Fruit fly (Drosophila melanogaster) whole organism, embryonic: ENCODE measurements around the gene CG32073.

Source experiments
- B-H2 ChIP-seq: fragments of 200-800 bp; sonication (Bioruptor generic); optimal IDR thresholded peaks from 2 replicates; lab custom pipeline; 2018; ENCODE audit warnings: missing biosample characterization, mild to moderate bottlenecking, missing genetic modification characterization
- BtbVII ChIP-seq: fragments of 200-800 bp; sonication (Bioruptor generic); optimal IDR thresholded peaks from 3 replicates; lab custom pipeline; 2017; ENCODE audit warnings: missing biosample characterization, mild to moderate bottlenecking, missing genetic modification characterization
- CG10209 ChIP-seq: fragments of 200-800 bp; sonication (Bioruptor generic); optimal IDR thresholded peaks from 3 replicates; lab custom pipeline; 2017; ENCODE audit warnings: missing biosample characterization, mild to moderate bottlenecking, missing genetic modification characterization, missing genetic modification reagents
- CG12071 ChIP-seq: fragments of 200-800 bp; sonication (Bioruptor generic); optimal IDR thresholded peaks from 3 replicates; lab custom pipeline; 2018; ENCODE audit warnings: missing biosample characterization, mild to moderate bottlenecking, missing genetic modification characterization
- CG1233 ChIP-seq: fragments of 200-800 bp; sonication (Bioruptor generic); optimal IDR thresholded peaks from 4 replicates; lab custom pipeline; 2018; ENCODE audit warnings: missing biosample characterization, mild to moderate bottlenecking, missing genetic modification characterization
- CG14710 ChIP-seq: fragments of 200-800 bp; sonication (Bioruptor generic); optimal IDR thresholded peaks from 3 replicates; lab custom pipeline; 2019; ENCODE audit warnings: missing biosample characterization, mild to moderate bottlenecking, missing genetic modification characterization, moderate library complexity
- CG1792 ChIP-seq: fragments of 200-800 bp; sonication (Bioruptor generic); optimal IDR thresholded peaks from 2 replicates; lab custom pipeline; 2016; ENCODE audit warnings: missing biosample characterization, missing genetic modification characterization
- CG2120 ChIP-seq: fragments of 200-800 bp; sonication (Bioruptor generic); optimal IDR thresholded peaks from 3 replicates; lab custom pipeline; 2016; ENCODE audit warnings: missing biosample characterization, missing genetic modification characterization
- CG30020 ChIP-seq: fragments of 200-800 bp; optimal IDR thresholded peaks from 2 replicates; lab custom pipeline; 2019; ENCODE audit warnings: missing biosample characterization, mild to moderate bottlenecking, missing genetic modification characterization, moderate library complexity
- CG32532 ChIP-seq: fragments of 200-800 bp; sonication (Bioruptor generic); IDR thresholded peaks from 2 replicates; pipeline ENCODE4 v1.3.6; 2022; ENCODE audit warnings: missing biosample characterization, missing genetic modification characterization
- CG43689 ChIP-seq: fragments of 200-800 bp; sonication (Bioruptor generic); IDR thresholded peaks from 2 replicates; pipeline ENCODE4 v1.3.6; 2022; ENCODE audit warnings: missing biosample characterization, missing genetic modification characterization
- CG5180 ChIP-seq: fragments of 200-800 bp; sonication (Bioruptor generic); optimal IDR thresholded peaks from 3 replicates; lab custom pipeline; 2017; ENCODE audit warnings: missing biosample characterization, missing genetic modification characterization, mild to moderate bottlenecking, moderate library complexity, missing genetic modification reagents
- CG6683 ChIP-seq: fragments of 200-800 bp; sonication (Bioruptor generic); optimal IDR thresholded peaks from 2 replicates; lab custom pipeline; 2017; ENCODE audit warnings: missing biosample characterization, mild to moderate bottlenecking, missing genetic modification characterization, missing genetic modification reagents
- CG6791 ChIP-seq: fragments of 200-800 bp; sonication (Bioruptor generic); IDR thresholded peaks from 3 replicates; pipeline ENCODE4 v1.3.6; 2022; ENCODE audit warnings: missing biosample characterization, missing genetic modification characterization; ENCODE audit not compliant: partially characterized antibody
- CG8089 ChIP-seq: fragments of 200-800 bp; sonication (Bioruptor generic); optimal IDR thresholded peaks from 3 replicates; lab custom pipeline; 2016; ENCODE audit warnings: missing biosample characterization, missing genetic modification characterization
- CG8944 ChIP-seq: fragments of 200-800 bp; sonication (Bioruptor generic); optimal IDR thresholded peaks from 3 replicates; lab custom pipeline; 2016; ENCODE audit warnings: missing biosample characterization, missing genetic modification characterization
- CG9727 ChIP-seq: fragments of 200-800 bp; sonication (Bioruptor generic); optimal IDR thresholded peaks from 3 replicates; lab custom pipeline; 2017; ENCODE audit warnings: missing biosample characterization, mild to moderate bottlenecking, missing genetic modification characterization
- CG9817 ChIP-seq: fragments of 200-800 bp; sonication (Bioruptor generic); optimal IDR thresholded peaks from 2 replicates; lab custom pipeline; 2018; ENCODE audit warnings: missing biosample characterization, mild to moderate bottlenecking, missing genetic modification characterization, moderate library complexity
- Camta ChIP-seq: fragments of 200-800 bp; sonication (Bioruptor generic); optimal IDR thresholded peaks from 2 replicates; lab custom pipeline; 2016; ENCODE audit warnings: missing biosample characterization, missing genetic modification characterization
- D19B ChIP-seq: fragments of 200-800 bp; sonication (Bioruptor generic); optimal IDR thresholded peaks from 2 replicates; lab custom pipeline; 2017; ENCODE audit warnings: missing biosample characterization, mild to moderate bottlenecking, missing genetic modification characterization
- Dbx ChIP-seq: fragments of 200-800 bp; sonication (Bioruptor generic); IDR thresholded peaks from 3 replicates; pipeline ENCODE4 v1.3.6; 2022; ENCODE audit warnings: missing biosample characterization, missing genetic modification characterization
- Deaf1 ChIP-seq: fragments of 200-800 bp; optimal IDR thresholded peaks from 3 replicates; lab custom pipeline; 2019; ENCODE audit warnings: missing biosample characterization, mild to moderate bottlenecking, missing genetic modification characterization, moderate library complexity
- Dek ChIP-seq: fragments of 200-800 bp; sonication (Bioruptor generic); optimal IDR thresholded peaks from 3 replicates; lab custom pipeline; 2019; ENCODE audit warnings: missing biosample characterization, mild to moderate bottlenecking, missing genetic modification characterization, moderate library complexity
- Dip2 ChIP-seq: fragments of 200-800 bp; sonication (Bioruptor generic); IDR thresholded peaks from 2 replicates; pipeline ENCODE4 v1.3.6; 2022; ENCODE audit warnings: missing biosample characterization, missing genetic modification characterization
- Kr ChIP-seq: fragments of 200-800 bp; sonication (Bioruptor generic); optimal IDR thresholded peaks from 2 replicates; lab custom pipeline; 2017; ENCODE audit warnings: missing biosample characterization, mild to moderate bottlenecking, missing genetic modification characterization
- Lim3 ChIP-seq: fragments of 200-800 bp; sonication (Bioruptor generic); IDR thresholded peaks from 2 replicates; pipeline ENCODE4 v1.3.6; 2022; ENCODE audit warnings: missing biosample characterization, missing genetic modification characterization
- MBD-R2 ChIP-seq: fragments of 200-800 bp; sonication (Bioruptor generic); IDR thresholded peaks from 2 replicates; pipeline ENCODE4 v1.3.6; 2022; ENCODE audit warnings: missing biosample characterization, missing genetic modification characterization
- Nf-YB ChIP-seq: fragments of 200-800 bp; sonication (Bioruptor generic); optimal IDR thresholded peaks from 3 replicates; lab custom pipeline; 2019; ENCODE audit warnings: missing biosample characterization, mild to moderate bottlenecking, missing genetic modification characterization, moderate library complexity
- Nf-YC ChIP-seq: fragments of 200-800 bp; optimal IDR thresholded peaks from 3 replicates; lab custom pipeline; 2019; ENCODE audit warnings: missing biosample characterization, mild to moderate bottlenecking, missing genetic modification characterization, moderate library complexity
- PHDP ChIP-seq: fragments of 200-800 bp; sonication (Bioruptor generic); optimal IDR thresholded peaks from 3 replicates; lab custom pipeline; 2018; ENCODE audit warnings: missing biosample characterization, mild to moderate bottlenecking, missing genetic modification characterization, moderate library complexity
- Stat92E ChIP-seq, 3 experiments: fragments of >200 bp in 2 of 3; fragments of 200-800 bp in 1 of 3; sonication (Bioruptor generic) in 1 of 3; optimal IDR thresholded peaks; 2 replicates each; lab custom pipeline; 2017 to 2019; ENCODE audit warnings: missing biosample characterization in 3 of 3, missing genetic modification characterization in 3 of 3, mild to moderate bottlenecking in 1 of 3, moderate library complexity in 1 of 3
- amos ChIP-seq: fragments of 200-800 bp; sonication (Bioruptor generic); IDR thresholded peaks from 2 replicates; pipeline ENCODE4 v1.3.6; 2022; ENCODE audit warnings: missing biosample characterization, missing genetic modification characterization; ENCODE audit not compliant: partially characterized antibody
- corto ChIP-seq: fragments of 200-800 bp; sonication (Bioruptor generic); optimal IDR thresholded peaks from 2 replicates; lab custom pipeline; 2016; ENCODE audit warnings: missing biosample characterization, mild to moderate bottlenecking, missing genetic modification characterization, moderate library complexity
- dm ChIP-seq: fragments of 200-800 bp; sonication (Bioruptor generic); optimal IDR thresholded peaks from 3 replicates; lab custom pipeline; 2016; ENCODE audit warnings: missing biosample characterization, missing genetic modification characterization
- dmrt11E ChIP-seq: fragments of 200-800 bp; sonication (Bioruptor generic); optimal IDR thresholded peaks from 3 replicates; lab custom pipeline; 2018; ENCODE audit warnings: missing biosample characterization, mild to moderate bottlenecking, missing genetic modification characterization, moderate library complexity
- fd102C ChIP-seq: fragments of 200-800 bp; sonication (Bioruptor generic); optimal IDR thresholded peaks from 2 replicates; lab custom pipeline; 2018; ENCODE audit warnings: missing biosample characterization, mild to moderate bottlenecking, missing genetic modification characterization, moderate library complexity
- fd96Cb ChIP-seq: fragments of 200-800 bp; sonication (Bioruptor generic); optimal IDR thresholded peaks from 2 replicates; lab custom pipeline; 2018; ENCODE audit warnings: missing biosample characterization, mild to moderate bottlenecking, missing genetic modification characterization, moderate library complexity
- ind ChIP-seq: fragments of 200-800 bp; sonication (Bioruptor generic); optimal IDR thresholded peaks from 3 replicates; lab custom pipeline; 2016; ENCODE audit warnings: missing biosample characterization, missing genetic modification characterization
- kay ChIP-seq: fragments of 200-800 bp; sonication (Bioruptor generic); optimal IDR thresholded peaks from 2 replicates; lab custom pipeline; 2016; ENCODE audit warnings: missing biosample characterization, missing genetic modification characterization
- prd ChIP-seq, 3 experiments: fragments of >200 bp in 2 of 3; fragments of 200-800 bp in 1 of 3; sonication (Bioruptor generic) in 1 of 3; optimal IDR thresholded peaks in 2 of 3; IDR thresholded peaks in 1 of 3; 2 replicates in 2 of 3; 3 replicates in 1 of 3; pipeline versions ENCODE4 v1.3.6 to Lab custom; 2017 to 2022; ENCODE audit warnings: missing biosample characterization in 1 of 3, missing genetic modification characterization in 1 of 3
- row ChIP-seq: fragments of 200-800 bp; sonication (Bioruptor generic); IDR thresholded peaks from 3 replicates; pipeline ENCODE4 v1.3.6; 2022; ENCODE audit warnings: missing biosample characterization, missing genetic modification characterization
- sc ChIP-seq, 3 experiments: fragments of >200 bp in 2 of 3; fragments of 200-800 bp in 1 of 3; sonication (Bioruptor generic) in 1 of 3; optimal IDR thresholded peaks; 2 replicates in 2 of 3; 3 replicates in 1 of 3; lab custom pipeline; 2017; ENCODE audit warnings: mild to moderate bottlenecking in 1 of 3, missing biosample characterization in 1 of 3, missing genetic modification characterization in 1 of 3, missing genetic modification reagents in 1 of 3
- sd ChIP-seq: fragments of 200-800 bp; sonication (Bioruptor generic); optimal IDR thresholded peaks from 3 replicates; lab custom pipeline; 2018; ENCODE audit warnings: missing biosample characterization, mild to moderate bottlenecking, missing genetic modification characterization, moderate library complexity
- sr ChIP-seq: fragments of 200-800 bp; sonication (Bioruptor generic); IDR thresholded peaks from 3 replicates; pipeline ENCODE4 v1.3.6; 2022; ENCODE audit warnings: missing biosample characterization, missing genetic modification characterization
- tll ChIP-seq, 2 experiments: fragments of 200-800 bp in 1 of 2; fragments of >200 bp in 1 of 2; sonication (Bioruptor generic) in 1 of 2; optimal IDR thresholded peaks; 2 replicates each; lab custom pipeline; 2017 to 2019; ENCODE audit warnings: missing biosample characterization in 2 of 2, missing genetic modification characterization in 2 of 2, mild to moderate bottlenecking in 1 of 2, moderate library complexity in 1 of 2
- tx ChIP-seq: fragments of 200-800 bp; sonication (Bioruptor generic); optimal IDR thresholded peaks from 2 replicates; lab custom pipeline; 2016; ENCODE audit warnings: missing biosample characterization, missing genetic modification characterization
- vnd ChIP-seq: fragments of 200-800 bp; sonication (Bioruptor generic); IDR thresholded peaks from 3 replicates; pipeline ENCODE4 v1.3.6; 2022; ENCODE audit warnings: missing biosample characterization, missing genetic modification characterization; ENCODE audit not compliant: partially characterized antibody
- zf30C ChIP-seq: fragments of 200-800 bp; sonication (Bioruptor generic); optimal IDR thresholded peaks from 3 replicates; lab custom pipeline; 2018; ENCODE audit warnings: missing biosample characterization, mild to moderate bottlenecking, missing genetic modification characterization

Gene CG32073

dm6 chr3L:11064689-11065088, 42.7 kb downstream of the CG32073 start, which contains the start of the genes CG32075, CG45101 and SuUR (continued):
- TF ChIP-seq CG5180 (GFP tag; lab: Kevin White, UChicago) (peak; percentile 59), tx (GFP tag; lab: Kevin White, UChicago) (peak; percentile 91), ind (GFP tag; lab: Kevin White, UChicago) (peak; percentile 89), BtbVII (GFP tag; lab: Kevin White, UChicago) (peak; percentile 13), CG9727 (GFP tag; lab: Kevin White, UChicago) (peak; percentile 85), sc (optimal IDR thresholded peaks at IDR 0.05; lab: Kevin White, UChicago) (no peak), sc (GFP tag; optimal IDR thresholded peaks at IDR 0.05; lab: Kevin White, UChicago) (peak; percentile 63), CG43689 (GFP tag; lab: Robert Waterston, UW) (peak; percentile 50; the same call in 1 of the 2 replicates), row (GFP tag; lab: Robert Waterston, UW) (peak; percentile 94), CG8944 (GFP tag; lab: Kevin White, UChicago) (peak; percentile 84), Lim3 (GFP tag; lab: Robert Waterston, UW) (no peak), Nf-YC (tag; lab: Kevin White, UChicago) (peak; percentile 78), prd (optimal IDR thresholded peaks at IDR 0.05; lab: Kevin White, UChicago) (no peak), prd (GFP tag; IDR thresholded peaks at IDR 0.05; lab: Robert Waterston, UW) (peak; percentile 95), CG1792 (GFP tag; lab: Kevin White, UChicago) (peak; percentile 69), CG12071 (GFP tag; lab: Kevin White, UChicago) (peak; percentile 15), CG14710 (tag; lab: Kevin White, UChicago) (peak; percentile 63), D19B (GFP tag; lab: Kevin White, UChicago) (peak; percentile 72), Nf-YB (GFP tag; lab: Kevin White, UChicago) (peak; percentile 53), CG10209 (GFP tag; lab: Kevin White, UChicago) (peak; percentile 85), CG6683 (GFP tag; lab: Kevin White, UChicago) (peak; percentile 39), CG9817 (tag; lab: Kevin White, UChicago) (peak; percentile 88), CG2120 (GFP tag; lab: Kevin White, UChicago) (peak; percentile 96), dm (GFP tag; lab: Kevin White, UChicago) (peak; percentile 84), Dbx (peak; percentile 91), Dip2 (GFP tag; lab: Robert Waterston, UW) (no peak), fd102C (peak; percentile 36), amos (GFP tag; lab: Robert Waterston, UW) (no peak), MBD-R2 (GFP tag; lab: Robert Waterston, UW) (peak; percentile 98), tll (GFP tag; optimal IDR thresholded peaks at IDR 0.05; lab: Kevin White, UChicago) (peak in 1 of 2 experiments; percentile 30), B-H2 (GFP tag; lab: Kevin White, UChicago) (peak; percentile 86), sd (tag; lab: Kevin White, UChicago) (peak; percentile 87), PHDP (peak; percentile 87), Deaf1 (peak; percentile 38), CG8089 (GFP tag; lab: Kevin White, UChicago) (peak; percentile 75), corto (GFP tag; lab: Kevin White, UChicago) (peak; percentile 59), kay (GFP tag; lab: Kevin White, UChicago) (peak; percentile 78), zf30C (GFP tag; lab: Kevin White, UChicago) (no peak), CG30020 (tag; lab: Kevin White, UChicago) (peak; percentile 61), Camta (GFP tag; lab: Kevin White, UChicago) (peak; percentile 89), Dek (tag; lab: Kevin White, UChicago) (peak; percentile 78), sr (GFP tag; lab: Robert Waterston, UW) (no peak), vnd (no peak), Kr (no peak), Stat92E (GFP tag; optimal IDR thresholded peaks at IDR 0.05; lab: Kevin White, UChicago) (peak in 1 of 3 experiments; percentile 76), fd96Cb (tag; lab: Kevin White, UChicago) (peak; percentile 83), CG6791 (GFP tag; lab: Robert Waterston, UW) (no peak), CG1233 (GFP tag; lab: Kevin White, UChicago) (peak; percentile 68), CG32532 (GFP tag; lab: Robert Waterston, UW) (peak; percentile 89), dmrt11E (peak; percentile 84)
